Worm (Caenorhabditis elegans) whole organism, late embryonic: ENCODE data around the gene ZK1128.3.

ENCODE experiments used
- C08G9.2 ChIP-seq: sonication (generic microtip); optimal IDR thresholded peaks from 2 replicates; lab custom pipeline; 2016; ENCODE audit warnings: mild to moderate bottlenecking, missing genetic modification characterization, moderate library complexity, missing compliant biosample characterization
- F13H6.1 ChIP-seq: sonication (generic microtip); optimal IDR thresholded peaks from 2 replicates; lab custom pipeline; 2016; ENCODE audit warnings: missing genetic modification characterization, missing compliant biosample characterization
- K02D7.2 ChIP-seq: sonication (generic microtip); optimal IDR thresholded peaks from 2 replicates; lab custom pipeline; 2017; ENCODE audit warnings: mild to moderate bottlenecking, missing genetic modification characterization, missing compliant biosample characterization
- K09A11.1 ChIP-seq: sonication (generic microtip); optimal IDR thresholded peaks from 2 replicates; lab custom pipeline; 2017; ENCODE audit warnings: antibody characterized with exemption, mild to moderate bottlenecking, missing genetic modification characterization, missing compliant biosample characterization; ENCODE audit not compliant: insufficient read depth
- Y22D7AL.16 ChIP-seq: sonication (generic microtip); optimal IDR thresholded peaks from 2 replicates; lab custom pipeline; 2016; ENCODE audit warnings: missing genetic modification characterization, missing compliant biosample characterization
- ceh-18 ChIP-seq: sonication (generic microtip); optimal IDR thresholded peaks from 2 replicates; lab custom pipeline; 2016; ENCODE audit warnings: missing genetic modification characterization, missing compliant biosample characterization
- ceh-2 ChIP-seq: sonication (generic microtip); optimal IDR thresholded peaks from 2 replicates; lab custom pipeline; 2016; ENCODE audit warnings: missing genotype, missing genetic modification characterization, missing compliant biosample characterization
- ceh-22 ChIP-seq: sonication (generic microtip); optimal IDR thresholded peaks from 2 replicates; lab custom pipeline; 2017; ENCODE audit warnings: missing biosample characterization, missing genetic modification characterization
- ceh-24 ChIP-seq: sonication (generic microtip); optimal IDR thresholded peaks from 2 replicates; lab custom pipeline; 2016; ENCODE audit warnings: mild to moderate bottlenecking, missing genetic modification characterization, missing compliant biosample characterization
- ceh-30 ChIP-seq: fragments of 150-350 bp; optimal IDR thresholded peaks from 2 replicates; lab custom pipeline; 2014; ENCODE audit warnings: missing biosample characterization, missing genetic modification characterization
- ceh-34 ChIP-seq: sonication (generic microtip); optimal IDR thresholded peaks from 2 replicates; lab custom pipeline; 2016; ENCODE audit warnings: mild to moderate bottlenecking, missing genetic modification characterization, missing compliant biosample characterization
- ceh-45 ChIP-seq: fragments of 200-800 bp; sonication (Bioruptor generic); IDR thresholded peaks from 2 replicates; pipeline ENCODE4 v1.3.6; 2022; ENCODE audit warnings: missing genetic modification reagents, missing genetic modification characterization, missing compliant biosample characterization
- ceh-9 ChIP-seq: sonication (generic microtip); optimal IDR thresholded peaks from 2 replicates; lab custom pipeline; 2016; ENCODE audit warnings: mild to moderate bottlenecking, missing genetic modification characterization, inconsistent platforms, missing compliant biosample characterization
- che-1 ChIP-seq: sonication (generic microtip); optimal IDR thresholded peaks from 2 replicates; lab custom pipeline; 2016; ENCODE audit warnings: mild to moderate bottlenecking, missing genetic modification characterization, missing compliant biosample characterization
- dmd-4 ChIP-seq: sonication (generic microtip); optimal IDR thresholded peaks from 2 replicates; lab custom pipeline; 2016; ENCODE audit warnings: borderline replicate concordance, missing genetic modification characterization, missing compliant biosample characterization
- dve-1 ChIP-seq: sonication (generic microtip); optimal IDR thresholded peaks from 2 replicates; lab custom pipeline; 2017; ENCODE audit warnings: antibody characterized with exemption, mild to moderate bottlenecking, missing genetic modification characterization, missing compliant biosample characterization
- elt-4 ChIP-seq: sonication (generic microtip); optimal IDR thresholded peaks from 2 replicates; lab custom pipeline; 2016; ENCODE audit warnings: missing genetic modification characterization, missing compliant biosample characterization
- fax-1 ChIP-seq: sonication (generic microtip); optimal IDR thresholded peaks from 2 replicates; lab custom pipeline; 2016; ENCODE audit warnings: missing genotype, missing genetic modification characterization, missing compliant biosample characterization
- hlh-13 ChIP-seq: fragments of 200-800 bp; sonication (Bioruptor generic); optimal IDR thresholded peaks from 2 replicates; lab custom pipeline; 2018; ENCODE audit warnings: mild to moderate bottlenecking, missing genetic modification characterization, missing compliant biosample characterization
- hlh-15 ChIP-seq: sonication (generic microtip); optimal IDR thresholded peaks from 2 replicates; lab custom pipeline; 2016; ENCODE audit warnings: missing genetic modification characterization, missing compliant biosample characterization
- hlh-30 ChIP-seq: sonication (generic microtip); optimal IDR thresholded peaks from 2 replicates; lab custom pipeline; 2017; ENCODE audit warnings: antibody characterized with exemption, missing genetic modification characterization, missing compliant biosample characterization; ENCODE audit not compliant: insufficient read depth
- lin-11 ChIP-seq: fragments of 200-800 bp; sonication (Bioruptor generic); optimal IDR thresholded peaks from 2 replicates; lab custom pipeline; 2018; ENCODE audit warnings: mild to moderate bottlenecking, missing genetic modification characterization, missing compliant biosample characterization
- madf-2 ChIP-seq: sonication (generic microtip); optimal IDR thresholded peaks from 2 replicates; lab custom pipeline; 2017; ENCODE audit warnings: missing genetic modification characterization, missing compliant biosample characterization
- mec-3 ChIP-seq: sonication (generic microtip); optimal IDR thresholded peaks from 2 replicates; lab custom pipeline; 2016; ENCODE audit warnings: borderline replicate concordance, missing genetic modification characterization, missing compliant biosample characterization
- nfya-1 ChIP-seq: sonication (generic microtip); optimal IDR thresholded peaks from 2 replicates; lab custom pipeline; 2017; ENCODE audit warnings: missing genetic modification characterization, mild to moderate bottlenecking, missing compliant biosample characterization, antibody characterized with exemption, moderate library complexity
- nhr-232 ChIP-seq: sonication (generic microtip); optimal IDR thresholded peaks from 2 replicates; lab custom pipeline; 2016; ENCODE audit warnings: missing genetic modification characterization, missing compliant biosample characterization
- odd-2 ChIP-seq: sonication (generic microtip); optimal IDR thresholded peaks from 2 replicates; lab custom pipeline; 2017; ENCODE audit warnings: antibody characterized with exemption, mild to moderate bottlenecking, missing genetic modification characterization, missing compliant biosample characterization
- pag-3 ChIP-seq: sonication (generic microtip); optimal IDR thresholded peaks from 2 replicates; lab custom pipeline; 2016; ENCODE audit warnings: missing compliant biosample characterization, missing genetic modification characterization, borderline replicate concordance
- pha-2 ChIP-seq: sonication (generic microtip); optimal IDR thresholded peaks from 2 replicates; lab custom pipeline; 2017; ENCODE audit warnings: mild to moderate bottlenecking, missing genetic modification characterization, missing compliant biosample characterization
- pha-4 ChIP-seq: fragments of 150-350 bp; optimal IDR thresholded peaks from 2 replicates; lab custom pipeline; 2018; ENCODE audit warnings: missing biosample characterization, missing genetic modification reagents, missing genetic modification characterization
- ref-2 ChIP-seq: sonication (generic microtip); optimal IDR thresholded peaks from 2 replicates; lab custom pipeline; 2016; ENCODE audit warnings: missing genetic modification characterization, missing compliant biosample characterization
- rnt-1 ChIP-seq: sonication (generic microtip); optimal IDR thresholded peaks from 2 replicates; lab custom pipeline; 2016; ENCODE audit warnings: missing genetic modification characterization, missing compliant biosample characterization
- sdc-2 ChIP-seq: sonication (generic microtip); optimal IDR thresholded peaks from 2 replicates; lab custom pipeline; 2016; ENCODE audit warnings: missing genotype, missing genetic modification characterization, missing compliant biosample characterization
- sox-2 ChIP-seq: fragments of 200-800 bp; sonication (Bioruptor generic); IDR thresholded peaks from 2 replicates; pipeline ENCODE4 v1.3.6; 2022; ENCODE audit warnings: missing genetic modification reagents, missing genetic modification characterization, missing compliant biosample characterization
- sox-4 ChIP-seq: sonication (generic microtip); optimal IDR thresholded peaks from 2 replicates; lab custom pipeline; 2017; ENCODE audit warnings: mild to moderate bottlenecking, missing genetic modification characterization, inconsistent platforms, missing compliant biosample characterization
- syd-9 ChIP-seq: sonication (generic microtip); optimal IDR thresholded peaks from 2 replicates; lab custom pipeline; 2016; ENCODE audit warnings: mild to moderate bottlenecking, missing genetic modification characterization, moderate library complexity, missing compliant biosample characterization
- ttx-3 ChIP-seq: sonication (generic microtip); optimal IDR thresholded peaks from 2 replicates; lab custom pipeline; 2016; ENCODE audit warnings: missing genetic modification reagents, missing genetic modification characterization, missing compliant biosample characterization
- unc-55 ChIP-seq: sonication (generic microtip); optimal IDR thresholded peaks from 2 replicates; lab custom pipeline; 2017; ENCODE audit warnings: missing biosample characterization, missing genetic modification reagents, missing genetic modification characterization
- zip-5 ChIP-seq: sonication (generic microtip); optimal IDR thresholded peaks from 2 replicates; lab custom pipeline; 2016; ENCODE audit warnings: missing genetic modification characterization, missing compliant biosample characterization

Gene ZK1128.3

DNA sequence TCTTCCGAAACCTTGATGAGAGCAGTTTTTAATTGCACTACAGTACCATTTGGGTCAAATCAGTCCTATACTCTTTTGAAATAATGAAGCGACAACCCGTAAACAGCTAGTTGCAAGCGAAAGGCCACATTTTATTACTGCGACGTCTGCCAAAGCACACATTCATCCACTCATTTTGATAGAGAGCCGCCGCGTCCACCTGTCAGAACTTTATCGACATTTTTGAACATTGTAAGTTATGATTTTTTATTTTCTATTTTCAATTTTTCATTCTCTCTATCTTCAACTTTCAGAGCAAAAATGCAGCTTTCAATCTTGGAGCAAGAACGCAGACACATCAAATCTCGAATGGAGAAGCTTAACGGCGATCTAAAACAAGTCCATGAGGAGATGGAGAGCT, 22.0 kb upstream of the ZK1128.3 start, which contains the start of gene K08E5.6:
Gene K08E5.6, plus strand, starts transcription at position 301 of the 400 bp plus-strand sequence.
- TF ChIP-seq K02D7.2 (tag; lab: Kevin White, UChicago) (no peak), F13H6.1 (no peak), unc-55 (GFP tag; lab: Kevin White, UChicago) (no peak), ceh-22 (tag; lab: Kevin White, UChicago) (no peak), sox-4 (tag; lab: Kevin White, UChicago) (no peak), Y22D7AL.16 (tag; lab: Kevin White, UChicago) (no peak), ceh-9 (tag; lab: Kevin White, UChicago) (no peak)

DNA sequence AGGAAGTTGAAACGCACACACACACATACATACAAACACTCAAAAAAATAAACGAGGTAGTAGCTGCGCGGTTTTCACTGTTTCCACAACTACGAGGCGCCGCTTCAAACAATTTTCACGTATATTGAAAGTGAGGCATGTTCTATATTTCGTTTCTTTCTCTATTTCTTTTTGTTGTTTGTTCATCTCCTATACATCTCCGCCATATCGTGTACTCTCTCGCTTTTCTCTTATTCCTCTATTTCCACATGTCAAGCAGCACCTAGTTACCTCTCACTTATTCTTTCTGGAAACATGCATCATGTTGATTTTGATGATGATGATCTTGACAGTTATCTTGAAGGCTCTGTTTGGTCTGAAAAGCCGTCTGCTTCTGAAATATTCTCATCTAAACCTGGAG, 18.1 kb upstream of the ZK1128.3 start, which contains the start of gene ZK1128.7:
Gene ZK1128.7, plus strand, starts transcription at position 229 of the 400 bp plus-strand sequence.
- TF ChIP-seq lin-11 (tag; lab: Kevin White, UChicago): no peak
- no peak for TF ChIP-seq ceh-30 (tag; lab: Kevin White, UChicago)
- TF ChIP-seq hlh-30: no peak
- TF ChIP-seq unc-55 (GFP tag; lab: Kevin White, UChicago): peak; percentile 9

DNA sequence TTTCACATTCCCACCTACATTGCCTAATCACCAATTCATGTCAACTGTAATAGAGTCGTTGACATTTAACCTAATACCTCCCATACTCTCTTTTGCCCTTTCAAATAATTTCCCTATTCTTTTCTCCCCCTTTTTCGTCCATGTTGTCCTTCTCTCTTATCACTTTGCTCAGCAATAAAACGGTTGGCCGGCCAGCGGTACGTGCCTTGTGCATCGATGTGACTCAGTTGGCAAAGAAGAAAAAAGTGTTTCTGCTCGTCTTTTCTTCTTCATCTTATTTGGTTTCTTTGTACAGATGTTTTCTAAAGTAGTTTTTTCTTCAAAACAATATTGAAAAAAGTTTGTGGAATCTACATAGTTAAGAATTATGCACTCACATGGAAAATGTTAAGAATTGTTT, 15.8 kb upstream of the ZK1128.3 start:
- TF ChIP-seq fax-1 (no peak), ceh-45 (GFP tag; lab: Robert Waterston, UW) (no peak), ceh-18 (no peak), che-1 (tag; lab: Kevin White, UChicago) (no peak), elt-4 (tag; lab: Kevin White, UChicago) (no peak), hlh-13 (GFP tag; lab: Kevin White, UChicago) (no peak), hlh-15 (tag; lab: Kevin White, UChicago) (no peak), ceh-2 (tag; lab: Kevin White, UChicago) (no peak), madf-2 (no peak), zip-5 (tag; lab: Kevin White, UChicago) (no peak), ceh-22 (tag; lab: Kevin White, UChicago) (no peak)

DNA sequence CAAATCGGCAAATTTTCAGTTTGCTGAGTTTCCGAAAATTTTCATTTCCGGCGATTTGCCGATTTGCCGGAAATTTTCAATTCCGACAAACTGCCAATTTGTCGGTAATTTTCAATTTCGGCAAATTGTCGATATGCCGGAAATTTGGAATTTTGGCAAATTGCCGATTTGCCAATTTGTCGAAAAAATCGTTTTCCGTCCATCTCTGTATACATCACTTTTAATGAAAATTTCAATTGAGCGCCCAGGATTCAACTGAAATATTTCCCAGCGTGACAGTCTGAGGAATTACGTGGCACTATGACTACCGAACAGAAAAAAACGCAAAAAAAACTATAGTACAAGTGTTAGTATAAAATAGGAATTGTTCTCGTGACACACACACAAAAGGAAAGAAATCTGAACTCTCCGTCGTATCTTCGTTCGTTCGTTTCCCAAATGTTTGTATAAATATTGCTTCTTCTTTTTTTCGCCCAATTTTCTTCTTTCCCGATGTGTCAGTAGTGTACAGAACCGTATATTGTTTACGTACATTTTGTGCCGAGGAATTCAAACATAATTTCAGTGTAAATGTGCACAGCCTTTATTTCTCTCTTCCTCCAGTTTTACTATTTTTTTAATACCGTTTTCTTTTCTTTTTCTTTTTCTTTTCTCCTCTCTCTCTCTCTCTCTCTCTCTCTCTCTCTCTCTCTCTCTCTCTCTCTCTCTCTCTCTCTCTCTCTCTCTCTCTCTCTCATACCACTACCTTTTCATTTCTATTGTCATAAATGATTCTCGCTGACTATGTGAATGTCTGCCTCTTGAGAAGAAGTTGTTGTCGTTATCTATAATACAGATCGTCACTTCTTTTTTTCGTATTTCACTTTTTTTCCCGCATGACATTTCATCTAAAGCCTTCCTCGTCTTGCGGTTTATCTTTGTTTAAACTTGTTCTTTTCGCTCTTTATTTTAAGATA, 14.1 kb upstream of the ZK1128.3 start:
- TF ChIP-seq dve-1 (tag; lab: Kevin White, UChicago) (peak; percentile 15), sox-2 (GFP tag; lab: Robert Waterston, UW) (no peak)
- TF ChIP-seq, all 69 proteins: peak for 1

DNA sequence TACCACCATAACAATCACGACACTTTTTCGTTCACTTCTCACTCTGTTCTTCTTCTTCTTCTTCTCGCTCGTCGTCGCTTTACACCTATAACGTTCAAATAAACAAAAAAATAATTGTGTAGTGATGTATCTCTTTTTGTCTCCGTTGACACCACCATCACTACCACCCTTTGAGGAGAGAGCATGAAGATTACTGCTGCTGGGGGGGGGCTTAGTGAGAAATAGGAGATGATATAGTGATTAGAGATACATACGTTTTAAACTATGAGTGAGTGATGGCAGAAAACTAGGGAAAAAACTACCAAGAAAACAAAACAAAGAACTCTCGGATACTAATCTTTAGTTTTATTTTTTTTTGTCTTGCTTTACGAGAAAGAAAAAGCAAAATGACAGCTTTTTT, 7.7 kb upstream of the ZK1128.3 start:
- TF ChIP-seq nfya-1 (tag; lab: Kevin White, UChicago): no peak
- no peak for TF ChIP-seq rnt-1 (tag; lab: Kevin White, UChicago)
- TF ChIP-seq ref-2 (tag; lab: Kevin White, UChicago): no peak
- TF ChIP-seq pha-4: no peak
- TF ChIP-seq, all 69 proteins: peak for 0

DNA sequence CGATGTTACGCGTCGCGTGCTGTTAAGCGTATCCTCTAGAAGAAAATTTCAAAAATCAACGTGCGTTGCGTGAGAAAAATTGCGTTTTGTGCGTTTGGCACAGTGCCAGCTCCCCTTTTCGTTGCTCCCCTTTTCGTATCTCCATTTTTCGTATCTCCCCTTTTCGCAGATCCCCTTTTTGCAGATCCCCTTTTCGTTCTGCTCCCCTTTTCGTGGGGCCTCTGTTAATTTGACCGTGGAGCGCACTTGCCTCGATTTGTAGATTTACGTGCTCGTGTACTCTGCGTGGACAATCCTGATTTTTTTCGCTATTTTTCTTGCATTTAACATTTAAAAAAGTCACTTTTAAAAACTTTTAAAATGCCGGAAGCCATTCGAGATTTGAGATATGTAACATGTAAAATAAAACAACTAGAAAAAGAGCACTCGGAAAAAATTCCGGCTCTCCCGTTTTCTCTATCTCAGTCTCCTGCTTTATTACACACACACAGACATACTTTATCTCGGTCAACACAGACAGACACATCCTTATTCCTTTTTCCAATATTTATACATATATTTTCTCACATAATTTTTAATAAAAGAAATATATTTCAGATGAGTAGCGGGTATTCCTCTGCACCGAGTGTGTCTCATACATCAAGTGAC, 5.0 kb upstream of the ZK1128.3 start, which contains the start of gene ttll-4:
Gene ttll-4, plus strand, starts transcription at position 598 of the 648 bp plus-strand sequence.
- TF ChIP-seq mec-3 (tag; lab: Kevin White, UChicago): peak; percentile 79
- no peak for TF ChIP-seq ceh-24 (tag; lab: Kevin White, UChicago)
- peak; percentile 85 for TF ChIP-seq ceh-2 (tag; lab: Kevin White, UChicago)
- TF ChIP-seq elt-4 (tag; lab: Kevin White, UChicago): no peak
- TF ChIP-seq nhr-232 (tag; lab: Kevin White, UChicago): no peak
- TF ChIP-seq pag-3 (tag; lab: Kevin White, UChicago): peak; percentile 78
- peak; percentile 79 for TF ChIP-seq fax-1
- no peak for TF ChIP-seq ceh-9 (tag; lab: Kevin White, UChicago)
- TF ChIP-seq syd-9 (tag; lab: Kevin White, UChicago): peak; percentile 6
- TF ChIP-seq K09A11.1: no peak
- TF ChIP-seq odd-2 (tag; lab: Kevin White, UChicago): no peak
- TF ChIP-seq ceh-34: peak; percentile 78
- TF ChIP-seq dmd-4 (tag; lab: Kevin White, UChicago): peak; percentile 79
- TF ChIP-seq hlh-13 (GFP tag; lab: Kevin White, UChicago): no peak
- TF ChIP-seq sdc-2 (tag; lab: Kevin White, UChicago): peak; percentile 26
- peak; percentile 86 for TF ChIP-seq C08G9.2 (tag; lab: Kevin White, UChicago)
- no peak for TF ChIP-seq pha-2 (tag; lab: Kevin White, UChicago)
- TF ChIP-seq ttx-3 (tag; lab: Kevin White, UChicago): peak; percentile 4
